Worm (Caenorhabditis elegans): ENCODE measurements around the gene F29A7.8.
A peak's percentile ranks its signal among the peaks of the same experiment; 100 is the strongest.

Gene F29A7.8

DNA sequence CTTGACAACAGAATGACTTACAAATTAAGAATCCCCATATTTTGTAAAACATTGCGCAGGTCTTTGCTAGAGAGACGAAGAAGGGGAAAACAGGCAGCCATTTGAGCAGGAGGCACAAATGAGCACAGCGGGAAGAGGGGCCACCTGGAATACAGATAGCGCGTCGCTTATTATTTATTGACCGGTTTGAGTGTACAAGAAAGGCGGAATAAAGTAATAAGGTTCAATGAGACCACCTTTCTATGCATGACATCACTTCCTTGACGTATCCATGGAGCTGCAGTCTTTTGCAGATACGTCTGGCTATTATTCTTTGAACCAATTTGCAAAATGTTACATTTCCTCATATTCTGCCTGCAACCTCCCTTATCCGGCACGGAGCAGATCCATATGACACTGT lies 17.1 kb upstream of the F29A7.8 start, which contains the start of gene fbxb-111:
fbxb-111 (minus strand) TSS at position 101 of the 400 bp plus-strand sequence.
- TF ChIP-seq ztf-23 (GFP tag; IDR thresholded peaks at IDR 0.05): no peak
- TF ChIP-seq med-1 (GFP tag; optimal IDR thresholded peaks at IDR 0.05; ENCODE audit: insufficient read depth): no peak
- TF ChIP-seq cog-1 (tag; optimal IDR thresholded peaks at IDR 0.05): no peak
- TF ChIP-seq T22C8.4 (GFP tag; IDR thresholded peaks at IDR 0.05): no peak
- TF ChIP-seq flt-1 (GFP tag; IDR thresholded peaks at IDR 0.05): no peak
- TF ChIP-seq tab-1 (GFP tag; IDR thresholded peaks at IDR 0.05): no peak
- no peak for TF ChIP-seq klf-2 (GFP tag; conservative IDR thresholded peaks at IDR 0.05)
- no peak for TF ChIP-seq ztf-29 (GFP tag; IDR thresholded peaks at IDR 0.05)
- TF ChIP-seq ref-1 (GFP tag; conservative IDR thresholded peaks at IDR 0.05): no peak

DNA sequence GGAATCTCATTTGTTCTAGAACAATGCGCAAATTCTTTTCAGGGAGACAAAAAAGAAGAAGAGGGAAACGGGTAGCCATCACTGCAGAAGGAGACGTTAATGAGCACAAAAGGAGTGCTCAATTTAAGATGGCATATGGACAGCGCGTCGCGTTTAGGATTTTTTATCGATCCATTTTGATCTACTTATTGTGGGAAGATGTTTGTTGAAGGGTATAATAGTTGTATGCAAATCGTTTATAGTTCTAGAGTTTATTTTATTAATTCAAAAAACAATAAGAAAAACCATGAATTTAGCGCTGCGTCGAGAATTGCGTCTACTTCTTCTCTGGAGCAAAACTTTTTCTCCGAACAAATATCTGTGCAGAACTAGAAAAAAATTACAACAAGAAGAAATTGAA lies 15.7 kb upstream of the F29A7.8 start, which contains the start of gene sdz-9:
sdz-9 (minus strand) TSS at position 101 of the 400 bp plus-strand sequence.
- TF ChIP-seq tab-1 (GFP tag; IDR thresholded peaks at IDR 0.05) (no peak), med-1 (GFP tag; optimal IDR thresholded peaks at IDR 0.05; ENCODE audit: insufficient read depth) (no peak), cog-1 (tag; optimal IDR thresholded peaks at IDR 0.05) (no peak), ztf-23 (GFP tag; IDR thresholded peaks at IDR 0.05) (no peak), ztf-29 (GFP tag; IDR thresholded peaks at IDR 0.05) (no peak), ref-1 (GFP tag; conservative IDR thresholded peaks at IDR 0.05) (no peak), flt-1 (GFP tag; IDR thresholded peaks at IDR 0.05) (no peak), klf-2 (GFP tag; conservative IDR thresholded peaks at IDR 0.05) (no peak), T22C8.4 (GFP tag; IDR thresholded peaks at IDR 0.05) (no peak)

ce11 chrII:2772166-2772565 lies 14.3 kb upstream of the F29A7.8 start, which contains the start of gene sdz-10:
TSS of gene sdz-10 (minus strand) at chrII:2772266.
- no peak for TF ChIP-seq flt-1 (GFP tag; IDR thresholded peaks at IDR 0.05)

ce11 chrII:2770788-2771187 lies 12.9 kb upstream of the F29A7.8 start, which contains the start of gene fbxb-105:
TSS of gene fbxb-105 (minus strand) at chrII:2770888.
- TF ChIP-seq klf-2 (GFP tag; conservative IDR thresholded peaks at IDR 0.05) (no peak), T22C8.4 (GFP tag; IDR thresholded peaks at IDR 0.05) (no peak), flt-1 (GFP tag; IDR thresholded peaks at IDR 0.05) (no peak)

DNA sequence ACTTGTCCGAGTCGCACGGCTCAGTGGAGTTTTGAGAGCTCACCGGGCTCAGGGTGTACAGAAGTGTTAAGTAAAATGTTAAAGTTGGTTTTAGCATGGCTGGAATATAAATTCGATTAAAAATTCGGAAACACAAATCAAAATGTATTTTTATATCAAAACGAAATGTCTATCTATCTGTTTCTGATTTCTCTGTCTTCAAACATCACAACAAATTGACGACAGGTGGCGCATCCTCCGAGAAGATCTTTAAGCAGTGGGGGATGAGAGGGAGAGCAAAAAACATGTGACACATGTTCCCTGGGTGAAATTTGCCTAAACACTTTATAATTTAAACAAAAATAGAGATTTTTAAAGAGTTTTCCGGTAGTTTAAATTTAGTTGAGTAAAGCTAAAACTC lies 11.2 kb upstream of the F29A7.8 start, which contains the start of gene F08D12.7:
F08D12.7 (minus strand) TSS at position 101 of the 400 bp plus-strand sequence.
- TF ChIP-seq ref-1 (GFP tag; conservative IDR thresholded peaks at IDR 0.05) (no peak), flt-1 (GFP tag; IDR thresholded peaks at IDR 0.05) (no peak), ztf-29 (GFP tag; IDR thresholded peaks at IDR 0.05) (no peak), cog-1 (tag; optimal IDR thresholded peaks at IDR 0.05) (no peak), med-1 (GFP tag; optimal IDR thresholded peaks at IDR 0.05; ENCODE audit: insufficient read depth) (no peak), T22C8.4 (GFP tag; IDR thresholded peaks at IDR 0.05) (no peak), tab-1 (GFP tag; IDR thresholded peaks at IDR 0.05) (no peak), ztf-23 (GFP tag; IDR thresholded peaks at IDR 0.05) (no peak), klf-2 (GFP tag; conservative IDR thresholded peaks at IDR 0.05) (no peak)

- TF ChIP-seq med-1 (GFP tag; optimal IDR thresholded peaks at IDR 0.05; ENCODE audit: insufficient read depth) (no peak), ref-1 (GFP tag; conservative IDR thresholded peaks at IDR 0.05) (no peak), klf-2 (GFP tag; conservative IDR thresholded peaks at IDR 0.05) (0 out of 2 replicates have a peak, but pooled peaks have one; percentile 5), flt-1 (GFP tag; IDR thresholded peaks at IDR 0.05) (no peak), tab-1 (GFP tag; IDR thresholded peaks at IDR 0.05) (no peak)
Measured at ce11 chrII:2766331-2766730, 8.5 kb upstream of the F29A7.8 start, which contains the start of gene F08D12.15. TSS of gene F08D12.15 (plus strand) at chrII:2766631.

- TF ChIP-seq flt-1 (GFP tag; IDR thresholded peaks at IDR 0.05) (no peak), tab-1 (GFP tag; IDR thresholded peaks at IDR 0.05) (no peak), ztf-29 (GFP tag; IDR thresholded peaks at IDR 0.05) (no peak), ref-1 (GFP tag; conservative IDR thresholded peaks at IDR 0.05) (no peak), med-1 (GFP tag; optimal IDR thresholded peaks at IDR 0.05; ENCODE audit: insufficient read depth) (no peak), klf-2 (GFP tag; conservative IDR thresholded peaks at IDR 0.05) (no peak), cog-1 (tag; optimal IDR thresholded peaks at IDR 0.05) (no peak), ztf-23 (GFP tag; IDR thresholded peaks at IDR 0.05) (no peak), T22C8.4 (GFP tag; IDR thresholded peaks at IDR 0.05) (no peak)
Measured at ce11 chrII:2764664-2765063, 6.8 kb upstream of the F29A7.8 start, which contains the start of gene fbxb-108. TSS of gene fbxb-108 (plus strand) at chrII:2764964.

DNA sequence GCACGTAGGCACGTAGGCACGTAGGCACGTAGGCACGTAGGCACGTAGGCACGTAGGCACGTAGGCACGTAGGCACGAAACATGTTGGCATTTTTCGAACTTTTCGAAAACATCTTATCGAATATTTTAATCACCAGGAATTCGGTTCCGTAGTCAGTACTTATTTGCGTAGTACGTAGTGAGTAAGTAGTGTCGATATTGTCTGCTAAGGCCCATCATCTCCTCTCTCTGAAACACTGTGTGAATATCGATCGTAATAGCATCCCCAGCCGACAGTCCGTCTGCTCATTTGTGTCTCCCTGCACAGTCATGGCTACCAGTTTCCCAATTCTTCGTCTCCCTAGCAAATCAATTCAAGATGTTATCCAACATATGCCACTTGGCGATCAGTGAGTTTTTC lies 4.3 kb upstream of the F29A7.8 start, which contains the start of gene fbxb-106:
fbxb-106 (plus strand) TSS at position 301 of the 400 bp plus-strand sequence.
- no peak for TF ChIP-seq cog-1 (tag; optimal IDR thresholded peaks at IDR 0.05)
- no peak for TF ChIP-seq ztf-23 (GFP tag; IDR thresholded peaks at IDR 0.05)
- no peak for TF ChIP-seq flt-1 (GFP tag; IDR thresholded peaks at IDR 0.05)
- no peak for TF ChIP-seq T22C8.4 (GFP tag; IDR thresholded peaks at IDR 0.05)
- TF ChIP-seq ztf-29 (GFP tag; IDR thresholded peaks at IDR 0.05): no peak
- TF ChIP-seq klf-2 (GFP tag; conservative IDR thresholded peaks at IDR 0.05): no peak
- no peak for TF ChIP-seq tab-1 (GFP tag; IDR thresholded peaks at IDR 0.05)
- TF ChIP-seq ref-1 (GFP tag; conservative IDR thresholded peaks at IDR 0.05): no peak
- TF ChIP-seq med-1 (GFP tag; optimal IDR thresholded peaks at IDR 0.05; ENCODE audit: insufficient read depth): no peak

ce11 chrII:2758476-2758875 lies 622 bp upstream of the F29A7.8 start, which contains the start of gene fbxb-107:
TSS of gene fbxb-107 (plus strand) at chrII:2758772.
- TF ChIP-seq ztf-23 (GFP tag; IDR thresholded peaks at IDR 0.05) (no peak), T22C8.4 (GFP tag; IDR thresholded peaks at IDR 0.05) (peak; percentile 18; the same call in 1 of the 2 replicates), cog-1 (tag; optimal IDR thresholded peaks at IDR 0.05) (no peak), flt-1 (GFP tag; IDR thresholded peaks at IDR 0.05) (no peak), ref-1 (GFP tag; conservative IDR thresholded peaks at IDR 0.05) (no peak)

DNA sequence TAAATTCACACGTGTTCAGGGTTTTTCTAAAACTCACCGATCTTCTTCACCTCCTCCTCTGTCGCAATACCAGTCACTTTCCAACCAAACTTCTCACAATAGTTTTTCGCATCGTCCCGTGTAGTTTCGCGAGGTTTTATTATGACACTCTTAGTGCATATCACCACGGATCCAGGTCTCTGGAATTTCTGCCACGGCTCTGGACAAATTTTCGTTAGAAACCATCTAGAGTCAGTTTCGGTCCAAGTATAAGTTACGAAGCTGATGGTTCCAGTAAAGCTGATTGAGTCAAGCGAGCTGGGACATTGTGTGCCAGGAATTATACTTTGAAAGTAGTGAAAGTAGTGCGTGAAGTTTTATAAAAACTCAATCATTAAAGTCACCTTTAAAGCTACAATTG lies 1.5 kb downstream of the F29A7.8 start:
- TF ChIP-seq ref-1 (GFP tag; conservative IDR thresholded peaks at IDR 0.05): no peak

All from whole organism, midembryonic.